Worm (Caenorhabditis elegans): ENCODE data around the gene D2045.7.
A peak's percentile ranks its signal among the peaks of the same experiment; 100 is the strongest.

Gene D2045.7

ce11 chrIII:10470927-10471326 lies 8.4 kb upstream of the D2045.7 start, which contains the start of gene cul-1:
Gene cul-1, plus strand, starts transcription at chrIII:10471237.
- TF ChIP-seq nhr-28 (tag; optimal IDR thresholded peaks at IDR 0.05) (no peak), nfya-1 (tag; optimal IDR thresholded peaks at IDR 0.05; ENCODE audit: insufficient read depth) (peak; percentile 25), nhr-12 (tag; optimal IDR thresholded peaks at IDR 0.05) (no peak), nhr-25 (tag; optimal IDR thresholded peaks at IDR 0.05) (no peak), ztf-11 (tag; optimal IDR thresholded peaks at IDR 0.05) (no peak), R02D3.7 (tag; optimal IDR thresholded peaks at IDR 0.05) (no peak), fkh-10 (GFP tag; optimal IDR thresholded peaks at IDR 0.05) (no peak), lin-15B (tag; optimal IDR thresholded peaks at IDR 0.05) (peak; percentile 23), skn-1 (tag; optimal IDR thresholded peaks at IDR 0.05) (peak; percentile 94), pha-4 (tag; optimal IDR thresholded peaks at IDR 0.05) (peak; percentile 1), jun-1 (tag; optimal IDR thresholded peaks at IDR 0.05) (no peak), ceh-16 (tag; optimal IDR thresholded peaks at IDR 0.05) (no peak), egl-5 (tag; optimal IDR thresholded peaks at IDR 0.05) (peak; percentile 80)

- TF ChIP-seq ZK546.5 (tag; optimal IDR thresholded peaks at IDR 0.05), result no peak
- no peak for TF ChIP-seq nhr-23 (tag; optimal IDR thresholded peaks at IDR 0.05)
- no peak for TF ChIP-seq mdl-1 (tag; optimal IDR thresholded peaks at IDR 0.05)
- no peak for TF ChIP-seq ztf-11 (tag; optimal IDR thresholded peaks at IDR 0.05)
- no peak for TF ChIP-seq R02D3.7 (tag; optimal IDR thresholded peaks at IDR 0.05)
- no peak for TF ChIP-seq skn-1 (tag; optimal IDR thresholded peaks at IDR 0.05)
- no peak for TF ChIP-seq lin-39 (tag; optimal IDR thresholded peaks at IDR 0.05)
- no peak for TF ChIP-seq jun-1 (tag; optimal IDR thresholded peaks at IDR 0.05)
- no peak for TF ChIP-seq nfya-1 (tag; optimal IDR thresholded peaks at IDR 0.05; ENCODE audit: insufficient read depth)
- TF ChIP-seq tbx-2 (tag; optimal IDR thresholded peaks at IDR 0.05), result no peak
- no peak for TF ChIP-seq ceh-82 (tag; optimal IDR thresholded peaks at IDR 0.05)
- no peak for TF ChIP-seq pqm-1 (tag; optimal IDR thresholded peaks at IDR 0.05)
- TF ChIP-seq elt-2 (tag; optimal IDR thresholded peaks at IDR 0.05), result no peak
- TF ChIP-seq lin-15B (tag; optimal IDR thresholded peaks at IDR 0.05), result no peak
- no peak for TF ChIP-seq hmg-11 (tag; optimal IDR thresholded peaks at IDR 0.05)
- TF ChIP-seq ama-1 (optimal IDR thresholded peaks at IDR 0.05), result no peak
- no peak for TF ChIP-seq nhr-11 (tag; optimal IDR thresholded peaks at IDR 0.05)
- TF ChIP-seq egl-5 (tag; optimal IDR thresholded peaks at IDR 0.05), result no peak
These were observed 4.3 kb upstream of the D2045.7 start, which contains the start of gene D2045.9 for ce11 chrIII:10474945-10475344. Gene D2045.9, plus strand, starts transcription at chrIII:10475245.

- peak; percentile 30 for TF ChIP-seq pha-4 (tag; optimal IDR thresholded peaks at IDR 0.05)
- TF ChIP-seq ceh-28 (tag; optimal IDR thresholded peaks at IDR 0.05), result no peak
- peak; percentile 8 for TF ChIP-seq pqm-1 (tag; optimal IDR thresholded peaks at IDR 0.05)
- TF ChIP-seq elt-2 (tag; optimal IDR thresholded peaks at IDR 0.05), result peak; percentile 61
- no peak for TF ChIP-seq nhr-25 (tag; optimal IDR thresholded peaks at IDR 0.05)
- no peak for TF ChIP-seq ceh-82 (tag; optimal IDR thresholded peaks at IDR 0.05)
- no peak for TF ChIP-seq unc-39 (tag; optimal IDR thresholded peaks at IDR 0.05)
- TF ChIP-seq lin-39 (tag; optimal IDR thresholded peaks at IDR 0.05), result no peak
- no peak for TF ChIP-seq skn-1 (tag; optimal IDR thresholded peaks at IDR 0.05)
- no peak for TF ChIP-seq ZK546.5 (tag; optimal IDR thresholded peaks at IDR 0.05)
These were observed 2.2 kb downstream of the D2045.7 start for ce11 chrIII:10481497-10481896.

ce11 chrIII:10481988-10482387 lies 2.7 kb downstream of the D2045.7 start, which contains the start of gene D2045.8:
Gene D2045.8, plus strand, starts transcription at chrIII:10482288.
- TF ChIP-seq R02D3.7 (tag; optimal IDR thresholded peaks at IDR 0.05) (no peak), ama-1 (optimal IDR thresholded peaks at IDR 0.05) (no peak), aly-2 (tag; optimal IDR thresholded peaks at IDR 0.05) (no peak), nhr-43 (tag; optimal IDR thresholded peaks at IDR 0.05; ENCODE audit: poor library complexity, severe bottlenecking) (no peak), skn-1 (tag; optimal IDR thresholded peaks at IDR 0.05) (peak; percentile 26), pqm-1 (tag; optimal IDR thresholded peaks at IDR 0.05) (peak; percentile 14), elt-2 (tag; optimal IDR thresholded peaks at IDR 0.05) (peak; percentile 36), lin-39 (tag; optimal IDR thresholded peaks at IDR 0.05) (no peak), eor-1 (tag; optimal IDR thresholded peaks at IDR 0.05) (no peak), tbx-2 (tag; optimal IDR thresholded peaks at IDR 0.05) (no peak), fkh-2 (tag; optimal IDR thresholded peaks at IDR 0.05) (no peak), nhr-237 (tag; optimal IDR thresholded peaks at IDR 0.05) (no peak), jun-1 (tag; optimal IDR thresholded peaks at IDR 0.05) (no peak)

- TF ChIP-seq fkh-2 (tag; optimal IDR thresholded peaks at IDR 0.05) (no peak), nhr-23 (tag; optimal IDR thresholded peaks at IDR 0.05) (peak; percentile 39)
These were observed 7.2 kb downstream of the D2045.7 start for ce11 chrIII:10486455-10486854.

- TF ChIP-seq tbx-2 (tag; optimal IDR thresholded peaks at IDR 0.05) (no peak), fos-1 (tag; optimal IDR thresholded peaks at IDR 0.05) (no peak), fkh-10 (GFP tag; optimal IDR thresholded peaks at IDR 0.05) (no peak), nhr-237 (tag; optimal IDR thresholded peaks at IDR 0.05) (no peak), zag-1 (tag; optimal IDR thresholded peaks at IDR 0.05) (no peak), ceh-9 (tag; optimal IDR thresholded peaks at IDR 0.05) (no peak), nhr-11 (tag; optimal IDR thresholded peaks at IDR 0.05) (no peak), hmg-11 (tag; optimal IDR thresholded peaks at IDR 0.05) (no peak), nhr-77 (tag; optimal IDR thresholded peaks at IDR 0.05) (no peak), sea-2 (GFP tag; optimal IDR thresholded peaks at IDR 0.05) (no peak), nfya-1 (tag; optimal IDR thresholded peaks at IDR 0.05; ENCODE audit: insufficient read depth) (no peak), fkh-2 (tag; optimal IDR thresholded peaks at IDR 0.05) (no peak), nhr-23 (tag; optimal IDR thresholded peaks at IDR 0.05) (no peak), ama-1 (optimal IDR thresholded peaks at IDR 0.05) (no peak), egl-27 (tag; optimal IDR thresholded peaks at IDR 0.05) (no peak), elt-3 (tag; optimal IDR thresholded peaks at IDR 0.05) (no peak), pha-4 (tag; optimal IDR thresholded peaks at IDR 0.05) (no peak), elt-1 (tag; optimal IDR thresholded peaks at IDR 0.05) (no peak), R02D3.7 (tag; optimal IDR thresholded peaks at IDR 0.05) (no peak)
These were observed 8.8 kb downstream of the D2045.7 start, which contains the start of gene ptr-25 for ce11 chrIII:10488052-10488451. Gene ptr-25, plus strand, starts transcription at chrIII:10488124.
